Worm (Caenorhabditis elegans): Measurements from ENCODE around the gene allo-1.

The allo-1 gene

ce11 chrIV:10734527-10735436 is 37.9 kb upstream of the allo-1 start, which contains the start of the genes orc-5 and cyb-1 (continued):
- TF ChIP-seq ceh-83 (GFP tag; optimal IDR thresholded peaks at IDR 0.05) (peak; percentile 7), sem-2 (GFP tag; optimal IDR thresholded peaks at IDR 0.05) (no peak), nhr-76 (tag; optimal IDR thresholded peaks at IDR 0.05) (no peak), flh-1 (GFP tag; optimal IDR thresholded peaks at IDR 0.05) (no peak), ham-2 (GFP tag; optimal IDR thresholded peaks at IDR 0.05) (no peak), ceh-43 (GFP tag; optimal IDR thresholded peaks at IDR 0.05) (no peak), nhr-2 (tag; optimal IDR thresholded peaks at IDR 0.05) (no peak), unc-39 (tag; optimal IDR thresholded peaks at IDR 0.05) (no peak), ces-1 (GFP tag; optimal IDR thresholded peaks at IDR 0.05) (peak; percentile 55)

- no peak for TF ChIP-seq bed-3 (GFP tag; optimal IDR thresholded peaks at IDR 0.05)
- TF ChIP-seq cnd-1 (tag; optimal IDR thresholded peaks at IDR 0.05), result no peak
- TF ChIP-seq nhr-2 (tag; optimal IDR thresholded peaks at IDR 0.05), result peak; percentile 7
- TF ChIP-seq unc-62 (GFP tag; optimal IDR thresholded peaks at IDR 0.05), result no peak
- TF ChIP-seq mls-2 (tag; optimal IDR thresholded peaks at IDR 0.05), result no peak
- TF ChIP-seq blmp-1 (tag; optimal IDR thresholded peaks at IDR 0.05), result no peak
- TF ChIP-seq sem-2 (GFP tag; optimal IDR thresholded peaks at IDR 0.05), result no peak
- TF ChIP-seq sptf-1 (tag; optimal IDR thresholded peaks at IDR 0.05), result no peak
Measured at ce11 chrIV:10727734-10728133, 30.9 kb upstream of the allo-1 start, which contains the start of gene ZC168.2. Gene ZC168.2 (plus strand): TSS chrIV:10728034.

ce11 chrIV:10718865-10719264 is 22.0 kb upstream of the allo-1 start:
- TF ChIP-seq M03D4.4 (tag; optimal IDR thresholded peaks at IDR 0.05), result no peak
- TF ChIP-seq nhr-76 (tag; optimal IDR thresholded peaks at IDR 0.05), result no peak
- no peak for TF ChIP-seq elt-3 (tag; optimal IDR thresholded peaks at IDR 0.05)
- no peak for TF ChIP-seq snpc-4 (tag; optimal IDR thresholded peaks at IDR 0.05)
- TF ChIP-seq flh-1 (GFP tag; optimal IDR thresholded peaks at IDR 0.05), result no peak
- no peak for TF ChIP-seq ztf-11 (tag; optimal IDR thresholded peaks at IDR 0.05)
- TF ChIP-seq mls-2 (tag; optimal IDR thresholded peaks at IDR 0.05), result no peak
- TF ChIP-seq ham-2 (GFP tag; optimal IDR thresholded peaks at IDR 0.05), result no peak
- TF ChIP-seq pha-4 (tag; optimal IDR thresholded peaks at IDR 0.05), result no peak
- TF ChIP-seq drap-1 (GFP tag; optimal IDR thresholded peaks at IDR 0.05), result no peak
- no peak for TF ChIP-seq hlh-1 (tag; optimal IDR thresholded peaks at IDR 0.05)
- TF ChIP-seq ceh-39 (tag; optimal IDR thresholded peaks at IDR 0.05), result no peak
- TF ChIP-seq tbx-8 (GFP tag; optimal IDR thresholded peaks at IDR 0.05), result no peak
- TF ChIP-seq ces-1 (GFP tag; optimal IDR thresholded peaks at IDR 0.05), result no peak
- TF ChIP-seq zip-8 (tag; optimal IDR thresholded peaks at IDR 0.05), result no peak
- no peak for TF ChIP-seq unc-62 (GFP tag; optimal IDR thresholded peaks at IDR 0.05)
- TF ChIP-seq lin-13 (tag; optimal IDR thresholded peaks at IDR 0.05), result no peak

- TF ChIP-seq elt-1 (tag; optimal IDR thresholded peaks at IDR 0.05; ENCODE audit: borderline replicate concordance, insufficient read depth) (peak; percentile 83), unc-120 (tag; optimal IDR thresholded peaks at IDR 0.05; ENCODE audit: poor library complexity, severe bottlenecking) (no peak), drap-1 (GFP tag; optimal IDR thresholded peaks at IDR 0.05) (no peak), ztf-11 (tag; optimal IDR thresholded peaks at IDR 0.05) (no peak), nhr-237 (tag; optimal IDR thresholded peaks at IDR 0.05) (no peak), nhr-12 (tag; optimal IDR thresholded peaks at IDR 0.05) (no peak), lin-13 (tag; optimal IDR thresholded peaks at IDR 0.05) (no peak), mls-2 (tag; optimal IDR thresholded peaks at IDR 0.05) (no peak), tbx-8 (GFP tag; optimal IDR thresholded peaks at IDR 0.05) (no peak)
Measured at ce11 chrIV:10718075-10718474, 21.2 kb upstream of the allo-1 start.

ce11 chrIV:10716348-10716747 is 19.5 kb upstream of the allo-1 start, which contains the start of gene ncx-3:
Gene ncx-3 (plus strand): TSS chrIV:10716648.
- TF ChIP-seq nhr-12 (tag; optimal IDR thresholded peaks at IDR 0.05), result no peak
- TF ChIP-seq mep-1 (tag; optimal IDR thresholded peaks at IDR 0.05), result no peak
- no peak for TF ChIP-seq cnd-1 (tag; optimal IDR thresholded peaks at IDR 0.05)
- TF ChIP-seq ham-2 (GFP tag; optimal IDR thresholded peaks at IDR 0.05), result no peak
- TF ChIP-seq ztf-11 (tag; optimal IDR thresholded peaks at IDR 0.05), result no peak
- TF ChIP-seq flh-1 (GFP tag; optimal IDR thresholded peaks at IDR 0.05), result no peak
- TF ChIP-seq ceh-43 (GFP tag; optimal IDR thresholded peaks at IDR 0.05), result no peak
- TF ChIP-seq sptf-1 (tag; optimal IDR thresholded peaks at IDR 0.05), result no peak
- no peak for TF ChIP-seq mab-5 (tag; optimal IDR thresholded peaks at IDR 0.05)
- TF ChIP-seq nhr-28 (tag; optimal IDR thresholded peaks at IDR 0.05), result no peak

Data from whole organism, mixed stage, embryonic.